Fruit fly (Drosophila melanogaster) whole organism, embryonic: ENCODE results near the gene CG31729.

Experiments
- Asciz ChIP-seq: fragments of 200-800 bp; sonication (Bioruptor generic); optimal IDR thresholded peaks from 2 replicates; lab custom pipeline; 2017; ENCODE audit warnings: missing biosample characterization, mild to moderate bottlenecking, missing genetic modification characterization, missing genetic modification reagents
- Atf-2 ChIP-seq: fragments of 200-800 bp; sonication (Bioruptor generic); optimal IDR thresholded peaks from 2 replicates; lab custom pipeline; 2016; ENCODE audit warnings: missing biosample characterization, missing genetic modification characterization
- Blimp-1 ChIP-seq: fragments of 200-800 bp; sonication (Bioruptor generic); optimal IDR thresholded peaks from 3 replicates; lab custom pipeline; 2018; ENCODE audit warnings: missing biosample characterization, missing genetic modification characterization, mild to moderate bottlenecking, moderate library complexity, missing genetic modification reagents
- CG10543 ChIP-seq: fragments of 200-800 bp; sonication (Bioruptor generic); optimal IDR thresholded peaks from 3 replicates; lab custom pipeline; 2017; ENCODE audit warnings: missing biosample characterization, mild to moderate bottlenecking, missing genetic modification characterization, moderate library complexity
- CG10959 ChIP-seq: fragments of 200-800 bp; sonication (Bioruptor generic); IDR thresholded peaks from 2 replicates; pipeline ENCODE4 v1.3.6; 2022; ENCODE audit warnings: missing biosample characterization, missing genetic modification characterization
- CG12155 ChIP-seq: fragments of 200-800 bp; sonication (Bioruptor generic); optimal IDR thresholded peaks from 3 replicates; lab custom pipeline; 2016; ENCODE audit warnings: missing biosample characterization, missing genetic modification characterization
- CG14710 ChIP-seq: fragments of 200-800 bp; sonication (Bioruptor generic); optimal IDR thresholded peaks from 3 replicates; lab custom pipeline; 2019; ENCODE audit warnings: missing biosample characterization, mild to moderate bottlenecking, missing genetic modification characterization, moderate library complexity
- CG17359 ChIP-seq: fragments of 200-800 bp; sonication (Bioruptor generic); optimal IDR thresholded peaks from 3 replicates; lab custom pipeline; 2018; ENCODE audit warnings: missing biosample characterization, mild to moderate bottlenecking, missing genetic modification characterization, moderate library complexity
- CG17361 ChIP-seq: fragments of 200-800 bp; sonication (Bioruptor generic); IDR thresholded peaks from 3 replicates; pipeline ENCODE4 v1.3.6; 2022; ENCODE audit warnings: missing biosample characterization, missing genetic modification characterization
- CG18764 ChIP-seq: fragments of 200-800 bp; sonication (Bioruptor generic); optimal IDR thresholded peaks from 3 replicates; lab custom pipeline; 2016; ENCODE audit warnings: missing biosample characterization, missing genetic modification characterization
- CG2120 ChIP-seq: fragments of 200-800 bp; sonication (Bioruptor generic); optimal IDR thresholded peaks from 3 replicates; lab custom pipeline; 2016; ENCODE audit warnings: missing biosample characterization, missing genetic modification characterization
- CG3847 ChIP-seq: fragments of 200-800 bp; sonication (Bioruptor generic); IDR thresholded peaks from 2 replicates; pipeline ENCODE4 v1.3.6; 2022; ENCODE audit warnings: missing biosample characterization, missing genetic modification characterization
- CG3995 ChIP-seq: fragments of 200-800 bp; sonication (Bioruptor generic); optimal IDR thresholded peaks from 3 replicates; lab custom pipeline; 2016; ENCODE audit warnings: missing biosample characterization, missing genetic modification characterization
- CG4820 ChIP-seq: fragments of 200-800 bp; sonication (Bioruptor generic); optimal IDR thresholded peaks from 3 replicates; lab custom pipeline; 2016; ENCODE audit warnings: missing biosample characterization, missing genetic modification characterization
- CG6654 ChIP-seq: fragments of 200-800 bp; sonication (Bioruptor generic); optimal IDR thresholded peaks from 2 replicates; lab custom pipeline; 2017; ENCODE audit warnings: missing biosample characterization, mild to moderate bottlenecking, missing genetic modification characterization
- CG6765 ChIP-seq: fragments of 200-800 bp; sonication (Bioruptor generic); optimal IDR thresholded peaks from 3 replicates; lab custom pipeline; 2017; ENCODE audit warnings: missing biosample characterization, mild to moderate bottlenecking, missing genetic modification characterization
- CG6854 ChIP-seq: fragments of 200-800 bp; sonication (Bioruptor generic); optimal IDR thresholded peaks from 3 replicates; lab custom pipeline; 2017; ENCODE audit warnings: missing biosample characterization, mild to moderate bottlenecking, missing genetic modification characterization
- CG9876 ChIP-seq: fragments of 200-800 bp; sonication (Bioruptor generic); optimal IDR thresholded peaks from 2 replicates; lab custom pipeline; 2016; ENCODE audit warnings: missing biosample characterization, missing genetic modification characterization
- Chrac-16 ChIP-seq: fragments of 200-800 bp; sonication (Bioruptor generic); optimal IDR thresholded peaks from 3 replicates; lab custom pipeline; 2016; ENCODE audit warnings: missing biosample characterization, missing genetic modification characterization
- CrebB ChIP-seq: fragments of 200-800 bp; sonication (Bioruptor generic); optimal IDR thresholded peaks from 3 replicates; lab custom pipeline; 2018; ENCODE audit warnings: missing biosample characterization, mild to moderate bottlenecking, missing genetic modification characterization
- Dip3 ChIP-seq: fragments of 200-800 bp; sonication (Bioruptor generic); optimal IDR thresholded peaks from 3 replicates; lab custom pipeline; 2016; ENCODE audit warnings: missing biosample characterization, missing genetic modification characterization
- Doc3 ChIP-seq: fragments of 200-800 bp; sonication (Bioruptor generic); IDR thresholded peaks from 3 replicates; pipeline ENCODE4 v1.3.6; 2022; ENCODE audit warnings: missing biosample characterization, missing genetic modification characterization; ENCODE audit not compliant: partially characterized antibody
- Dp ChIP-seq: fragments of 200-800 bp; sonication (Bioruptor generic); optimal IDR thresholded peaks from 2 replicates; lab custom pipeline; 2018; ENCODE audit warnings: missing biosample characterization, mild to moderate bottlenecking, missing genetic modification characterization, moderate library complexity
- E2f2 ChIP-seq: fragments of 200-800 bp; sonication (Bioruptor generic); IDR thresholded peaks from 2 replicates; pipeline ENCODE4 v1.3.6; 2022; ENCODE audit warnings: missing biosample characterization, missing genetic modification characterization
- Ets65A ChIP-seq: fragments of 200-800 bp; sonication (Bioruptor generic); peaks from one replicate; lab custom pipeline; 2016; ENCODE audit warnings: missing biosample characterization, missing genetic modification characterization
- GATAe ChIP-seq: fragments of 200-800 bp; sonication (Bioruptor generic); conservative IDR thresholded peaks from 2 replicates; pipeline ENCODE4 v1.3.6; 2022; ENCODE audit warnings: missing biosample characterization, missing genetic modification characterization
- HmgZ ChIP-seq: fragments of 200-800 bp; sonication (Bioruptor generic); optimal IDR thresholded peaks from 2 replicates; lab custom pipeline; 2018; ENCODE audit warnings: missing biosample characterization, mild to moderate bottlenecking, missing genetic modification characterization
- Lhr ChIP-seq: fragments of 200-800 bp; sonication (Bioruptor generic); optimal IDR thresholded peaks from 3 replicates; lab custom pipeline; 2017; ENCODE audit warnings: mild to moderate bottlenecking, missing biosample characterization, missing genetic modification reagents, missing genetic modification characterization
- Lim3 ChIP-seq: fragments of 200-800 bp; sonication (Bioruptor generic); IDR thresholded peaks from 2 replicates; pipeline ENCODE4 v1.3.6; 2022; ENCODE audit warnings: missing biosample characterization, missing genetic modification characterization
- Lpt ChIP-seq: fragments of >200 bp; optimal IDR thresholded peaks from 2 replicates; lab custom pipeline; 2018; ENCODE audit warnings: missing biosample characterization, missing genetic modification characterization
- MBD-R2 ChIP-seq: fragments of 200-800 bp; sonication (Bioruptor generic); IDR thresholded peaks from 2 replicates; pipeline ENCODE4 v1.3.6; 2022; ENCODE audit warnings: missing biosample characterization, missing genetic modification characterization
- MTF-1 ChIP-seq: fragments of 200-800 bp; sonication (Bioruptor generic); optimal IDR thresholded peaks from 2 replicates; lab custom pipeline; 2018; ENCODE audit warnings: missing biosample characterization, mild to moderate bottlenecking, missing genetic modification characterization, borderline replicate concordance
- Med ChIP-seq: fragments of 200-800 bp; sonication (Bioruptor generic); peaks from one replicate; lab custom pipeline; 2016; ENCODE audit warnings: missing biosample characterization, missing genetic modification characterization, mild to moderate bottlenecking, inconsistent platforms, moderate library complexity
- Neu2 ChIP-seq: fragments of 200-800 bp; sonication (Bioruptor generic); optimal IDR thresholded peaks from 3 replicates; lab custom pipeline; 2016; ENCODE audit warnings: missing biosample characterization, missing genetic modification characterization, borderline replicate concordance
- PHDP ChIP-seq: fragments of 200-800 bp; sonication (Bioruptor generic); optimal IDR thresholded peaks from 3 replicates; lab custom pipeline; 2018; ENCODE audit warnings: missing biosample characterization, mild to moderate bottlenecking, missing genetic modification characterization, moderate library complexity
- Vsx1 ChIP-seq: fragments of 200-800 bp; sonication (Bioruptor generic); optimal IDR thresholded peaks from 2 replicates; lab custom pipeline; 2017; ENCODE audit warnings: missing biosample characterization, mild to moderate bottlenecking, missing genetic modification characterization, missing genetic modification reagents
- Xbp1 ChIP-seq: fragments of 200-800 bp; sonication (Bioruptor generic); optimal IDR thresholded peaks from 3 replicates; lab custom pipeline; 2016; ENCODE audit warnings: missing biosample characterization, mild to moderate bottlenecking, missing genetic modification characterization
- Xrp1 ChIP-seq: fragments of 200-800 bp; sonication (Bioruptor generic); IDR thresholded peaks from 2 replicates; pipeline ENCODE4 v1.3.6; 2022; ENCODE audit warnings: missing biosample characterization, missing genetic modification characterization
- caup ChIP-seq: fragments of 200-800 bp; sonication (Bioruptor generic); optimal IDR thresholded peaks from 3 replicates; lab custom pipeline; 2017; ENCODE audit warnings: missing biosample characterization, mild to moderate bottlenecking, missing genetic modification characterization, moderate library complexity; ENCODE audit not compliant: severe bottlenecking
- fru ChIP-seq: fragments of >200 bp; optimal IDR thresholded peaks from 2 replicates; lab custom pipeline; 2017
- ftz-f1 ChIP-seq: fragments of 200-800 bp; sonication (Bioruptor generic); optimal IDR thresholded peaks from 2 replicates; lab custom pipeline; 2016; ENCODE audit warnings: missing biosample characterization, missing genetic modification characterization
- grau ChIP-seq: fragments of 200-800 bp; optimal IDR thresholded peaks from 3 replicates; lab custom pipeline; 2019; ENCODE audit warnings: missing biosample characterization, mild to moderate bottlenecking, missing genetic modification characterization, moderate library complexity
- ind ChIP-seq: fragments of 200-800 bp; sonication (Bioruptor generic); optimal IDR thresholded peaks from 3 replicates; lab custom pipeline; 2016; ENCODE audit warnings: missing biosample characterization, missing genetic modification characterization
- kay ChIP-seq: fragments of 200-800 bp; sonication (Bioruptor generic); optimal IDR thresholded peaks from 2 replicates; lab custom pipeline; 2016; ENCODE audit warnings: missing biosample characterization, missing genetic modification characterization
- pan ChIP-seq, 4 experiments: fragments of >200 bp in 3 of 4; fragments of 200-800 bp in 1 of 4; sonication (Bioruptor generic) in 1 of 4; optimal IDR thresholded peaks in 3 of 4; IDR thresholded peaks in 1 of 4; 2 replicates each; pipeline versions ENCODE4 v1.3.6 to Lab custom; 2017 to 2022; ENCODE audit warnings: missing biosample characterization in 2 of 4, missing genetic modification characterization in 2 of 4, mixed read lengths in 1 of 4
- peb ChIP-seq: fragments of 200-800 bp; sonication (Bioruptor generic); IDR thresholded peaks from 2 replicates; pipeline ENCODE4 v1.3.6; 2022; ENCODE audit warnings: missing biosample characterization, missing genetic modification characterization
- scrt ChIP-seq: fragments of 200-800 bp; sonication (Bioruptor generic); optimal IDR thresholded peaks from 2 replicates; lab custom pipeline; 2018; ENCODE audit warnings: missing biosample characterization, mild to moderate bottlenecking, missing genetic modification characterization, moderate library complexity
- sens ChIP-seq: fragments of 200-800 bp; sonication (Bioruptor generic); peaks from one replicate; lab custom pipeline; 2016; ENCODE audit warnings: missing biosample characterization, missing genetic modification characterization
- ssp ChIP-seq: fragments of 200-800 bp; sonication (Bioruptor generic); IDR thresholded peaks from 2 replicates; pipeline ENCODE4 v1.3.6; 2022; ENCODE audit warnings: missing biosample characterization, missing genetic modification characterization
- stc ChIP-seq: fragments of 200-800 bp; sonication (Bioruptor generic); IDR thresholded peaks from 2 replicates; pipeline ENCODE4 v1.3.6; 2022; ENCODE audit warnings: missing biosample characterization, missing genetic modification characterization
- vvl ChIP-seq: fragments of 200-800 bp; sonication (Bioruptor generic); IDR thresholded peaks from 2 replicates; pipeline ENCODE4 v1.3.6; 2022; ENCODE audit warnings: missing biosample characterization, missing genetic modification characterization

The CG31729 gene

dm6 chr2L:13289689-13290088, at the start of gene CG31729:
CG31729 (plus strand) TSS chr2L:13289997.
- TF ChIP-seq caup (GFP tag; lab: Kevin White, UChicago) (no peak), Lpt (GFP tag; lab: Kevin White, UChicago) (no peak), Xrp1 (GFP tag; lab: Robert Waterston, UW) (peak; percentile 37; the same call in 1 of the 2 replicates), E2f2 (GFP tag; lab: Robert Waterston, UW) (peak; percentile 91), ftz-f1 (peak; percentile 35), CG6765 (GFP tag; lab: Kevin White, UChicago) (no peak), stc (peak; percentile 21; the same call in 1 of the 2 replicates), Med (GFP tag; lab: Kevin White, UChicago) (peak; percentile 79), Asciz (GFP tag; lab: Kevin White, UChicago) (no peak), CrebB (tag; lab: Kevin White, UChicago) (no peak), Xbp1 (GFP tag; lab: Kevin White, UChicago) (peak; percentile 25), CG6654 (GFP tag; lab: Kevin White, UChicago) (no peak), Lim3 (no peak), ind (GFP tag; lab: Kevin White, UChicago) (peak; percentile 38), Vsx1 (GFP tag; lab: Kevin White, UChicago) (no peak), ssp (GFP tag; lab: Robert Waterston, UW) (no peak), scrt (no peak), CG12155 (GFP tag; lab: Kevin White, UChicago) (peak; percentile 3), Dp (GFP tag; lab: Kevin White, UChicago) (peak; percentile 83), grau (no peak), CG14710 (tag; lab: Kevin White, UChicago) (peak; percentile 2), GATAe (no peak), CG17359 (no peak), vvl (peak; percentile 39; the same call in 1 of the 2 replicates), Blimp-1 (GFP tag; lab: Kevin White, UChicago) (no peak), PHDP (tag; lab: Kevin White, UChicago) (no peak), CG6854 (GFP tag; lab: Kevin White, UChicago) (no peak), CG9876 (GFP tag; lab: Kevin White, UChicago) (no peak), Lhr (GFP tag; lab: Kevin White, UChicago) (no peak), peb (no peak), CG3995 (GFP tag; lab: Kevin White, UChicago) (peak; percentile 3), Dip3 (GFP tag; lab: Kevin White, UChicago) (no peak), Doc3 (GFP tag; lab: Robert Waterston, UW) (no peak), fru (lab: Kevin White, UChicago) (no peak), pan (optimal IDR thresholded peaks at IDR 0.05; lab: Kevin White, UChicago) (no peak), pan (GFP tag; optimal IDR thresholded peaks at IDR 0.05 in 1 of 2, IDR thresholded peaks at IDR 0.05 in 1 of 2) (no peak), Ets65A (no peak), kay (GFP tag; lab: Kevin White, UChicago) (no peak), HmgZ (no peak), sens (GFP tag; lab: Kevin White, UChicago) (peak; percentile 85), CG17361 (GFP tag; lab: Robert Waterston, UW) (0 out of 3 replicates have a peak, but pooled peaks have one; percentile 8), CG3847 (GFP tag; lab: Robert Waterston, UW) (peak; percentile 28; the same call in 1 of the 2 replicates), CG10543 (no peak), CG18764 (GFP tag; lab: Kevin White, UChicago) (no peak), MBD-R2 (0 out of 2 replicates have a peak, but pooled peaks have one; percentile 38), Atf-2 (GFP tag; lab: Kevin White, UChicago) (no peak), MTF-1 (GFP tag; lab: Kevin White, UChicago) (no peak), CG4820 (GFP tag; lab: Kevin White, UChicago) (peak; percentile 33), CG2120 (peak; percentile 27), CG10959 (GFP tag; lab: Robert Waterston, UW) (no peak), Neu2 (GFP tag; lab: Kevin White, UChicago) (no peak), Chrac-16 (GFP tag; lab: Kevin White, UChicago) (peak; percentile 13)
